Worm (Caenorhabditis elegans) whole organism, L4 larva: ENCODE results near the gene spin-3.

Experiments
- F26F4.8 ChIP-seq: fragments of 200-800 bp; sonication (Bioruptor generic); conservative IDR thresholded peaks from 2 replicates; pipeline ENCODE4 v1.3.6; 2022; ENCODE audit warnings: missing genetic modification characterization, missing compliant biosample characterization
- R02D3.7 ChIP-seq: fragments of 150-350 bp; sonication (generic microtip); optimal IDR thresholded peaks from 3 replicates; lab custom pipeline; 2014; ENCODE audit warnings: missing biosample characterization, missing genetic modification characterization
- T20F7.1 ChIP-seq: fragments of 200-800 bp; sonication (Bioruptor generic); optimal IDR thresholded peaks from 2 replicates; lab custom pipeline; 2018; ENCODE audit warnings: mild to moderate bottlenecking, missing genetic modification characterization, missing compliant biosample characterization
- T26A8.4 ChIP-seq: fragments of 200-800 bp; sonication (Bioruptor generic); IDR thresholded peaks from 2 replicates; pipeline ENCODE4 v1.3.6; 2022; ENCODE audit warnings: missing genetic modification characterization, missing compliant biosample characterization
- ZK337.2 ChIP-seq: fragments of 200-800 bp; sonication (Bioruptor generic); IDR thresholded peaks from 2 replicates; pipeline ENCODE4 v1.3.6; 2022; ENCODE audit warnings: missing genetic modification reagents, missing genetic modification characterization, missing compliant biosample characterization
- aha-1 ChIP-seq: fragments of 150-350 bp; peaks from one replicate; lab custom pipeline; 2014; ENCODE audit warnings: missing biosample characterization, missing genetic modification characterization
- ama-1 ChIP-seq: fragments of 150-350 bp; optimal IDR thresholded peaks from 2 replicates; lab custom pipeline; 2014; ENCODE audit warnings: inconsistent platforms, mixed read lengths
- ceh-20 ChIP-seq: fragments of 200-800 bp; sonication (Bioruptor generic); IDR thresholded peaks from 2 replicates; pipeline ENCODE4 v1.3.6; 2022; ENCODE audit warnings: missing genetic modification reagents, missing genetic modification characterization, missing compliant biosample characterization
- ceh-62 ChIP-seq: sonication (generic microtip); optimal IDR thresholded peaks from 2 replicates; lab custom pipeline; 2017; ENCODE audit warnings: missing biosample characterization, missing genetic modification characterization
- cey-2 ChIP-seq: sonication (generic microtip); optimal IDR thresholded peaks from 3 replicates; lab custom pipeline; 2017; ENCODE audit warnings: missing genetic modification characterization, mild to moderate bottlenecking, missing compliant biosample characterization, antibody characterized with exemption, borderline replicate concordance; ENCODE audit not compliant: insufficient read depth
- daf-12 ChIP-seq: fragments of 150-350 bp; optimal IDR thresholded peaks from 2 replicates; lab custom pipeline; 2014; ENCODE audit warnings: missing biosample characterization, missing genetic modification reagents, missing genetic modification characterization
- dmd-9 ChIP-seq: fragments of 200-800 bp; sonication (Bioruptor generic); IDR thresholded peaks from 2 replicates; pipeline ENCODE4 v1.3.6; 2022; ENCODE audit warnings: missing genetic modification reagents, missing genetic modification characterization, missing compliant biosample characterization
- egl-27 ChIP-seq: sonication (generic microtip); optimal IDR thresholded peaks from 3 replicates; lab custom pipeline; 2017; ENCODE audit warnings: missing biosample characterization, missing genetic modification reagents, missing genetic modification characterization
- fos-1 ChIP-seq: fragments of 150-350 bp; optimal IDR thresholded peaks from 2 replicates; lab custom pipeline; 2014; ENCODE audit warnings: missing biosample characterization, missing genetic modification characterization
- hif-1 ChIP-seq, 2 experiments: sonication (generic microtip); optimal IDR thresholded peaks; 2 replicates each; lab custom pipeline; 2016 to 2017; ENCODE audit warnings: missing compliant biosample characterization in 2 of 2, missing genetic modification characterization in 2 of 2, missing genetic modification reagents in 2 of 2, missing genotype in 2 of 2, mild to moderate bottlenecking in 1 of 2
- hlh-11 ChIP-seq: fragments of 200-800 bp; sonication (Bioruptor generic); optimal IDR thresholded peaks from 2 replicates; lab custom pipeline; 2018; ENCODE audit warnings: mild to moderate bottlenecking, missing genetic modification characterization, missing compliant biosample characterization
- hlh-30 ChIP-seq: sonication (generic microtip); optimal IDR thresholded peaks from 2 replicates; lab custom pipeline; 2017; ENCODE audit warnings: antibody characterized with exemption, mild to moderate bottlenecking, missing genetic modification characterization, missing compliant biosample characterization; ENCODE audit not compliant: insufficient read depth
- hmg-1.1 ChIP-seq: fragments of 200-800 bp; sonication (Bioruptor generic); IDR thresholded peaks from 2 replicates; pipeline ENCODE4 v1.3.6; 2022; ENCODE audit warnings: missing genetic modification reagents, missing genetic modification characterization, missing compliant biosample characterization
- lin-38 ChIP-seq: fragments of 200-800 bp; sonication (Bioruptor generic); IDR thresholded peaks from 2 replicates; pipeline ENCODE4 v1.3.6; 2022; ENCODE audit warnings: missing genetic modification reagents, missing genetic modification characterization, missing compliant biosample characterization
- lir-3 ChIP-seq: sonication (generic microtip); optimal IDR thresholded peaks from 2 replicates; lab custom pipeline; 2016; ENCODE audit warnings: mild to moderate bottlenecking, missing genetic modification characterization, missing compliant biosample characterization
- mes-2 ChIP-seq: sonication (generic microtip); optimal IDR thresholded peaks from 2 replicates; lab custom pipeline; 2016; ENCODE audit warnings: missing genotype, mild to moderate bottlenecking, missing genetic modification characterization, missing compliant biosample characterization; ENCODE audit not compliant: poor library complexity, severe bottlenecking
- mxl-2 ChIP-seq: fragments of 200-800 bp; sonication (Bioruptor generic); conservative IDR thresholded peaks from 2 replicates; pipeline ENCODE4 v1.3.6; 2022; ENCODE audit warnings: missing genetic modification reagents, missing genetic modification characterization, missing compliant biosample characterization
- nhr-10 ChIP-seq: fragments of 150-350 bp; optimal IDR thresholded peaks from 2 replicates; lab custom pipeline; 2014; ENCODE audit warnings: missing biosample characterization, missing genetic modification characterization
- nhr-11 ChIP-seq: fragments of 150-350 bp; optimal IDR thresholded peaks from 2 replicates; lab custom pipeline; 2014; ENCODE audit warnings: missing biosample characterization, missing genetic modification characterization
- nhr-237 ChIP-seq: sonication (generic microtip); optimal IDR thresholded peaks from 2 replicates; lab custom pipeline; 2017; ENCODE audit warnings: missing biosample characterization, missing genetic modification characterization
- nhr-28 ChIP-seq: fragments of 150-350 bp; optimal IDR thresholded peaks from 2 replicates; lab custom pipeline; 2014; ENCODE audit warnings: missing biosample characterization, missing genetic modification characterization
- nhr-41 ChIP-seq: fragments of 200-800 bp; sonication (Bioruptor generic); IDR thresholded peaks from 2 replicates; pipeline ENCODE4 v1.3.6; 2022; ENCODE audit warnings: missing genetic modification reagents, missing genetic modification characterization, missing compliant biosample characterization
- nhr-76 ChIP-seq: fragments of 150-350 bp; optimal IDR thresholded peaks from 2 replicates; lab custom pipeline; 2014; ENCODE audit warnings: missing biosample characterization, missing genetic modification characterization
- php-3 ChIP-seq: fragments of 200-800 bp; sonication (Bioruptor generic); IDR thresholded peaks from 2 replicates; pipeline ENCODE4 v1.3.6; 2022; ENCODE audit warnings: missing genetic modification reagents, missing genetic modification characterization, missing compliant biosample characterization
- pqm-1 ChIP-seq: sonication (generic microtip); optimal IDR thresholded peaks from 2 replicates; lab custom pipeline; 2017; ENCODE audit warnings: missing biosample characterization, missing genetic modification characterization
- rbr-2 ChIP-seq: sonication (generic microtip); optimal IDR thresholded peaks from 2 replicates; lab custom pipeline; 2016; ENCODE audit warnings: missing genotype, missing genetic modification characterization, missing compliant biosample characterization
- saeg-2 ChIP-seq: fragments of 200-800 bp; sonication (Bioruptor generic); IDR thresholded peaks from 2 replicates; pipeline ENCODE4 v1.3.6; 2022; ENCODE audit warnings: missing genetic modification reagents, missing genetic modification characterization, missing compliant biosample characterization
- set-16 ChIP-seq: fragments of 200-800 bp; sonication (Bioruptor generic); IDR thresholded peaks from 2 replicates; pipeline ENCODE4 v1.3.6; 2022; ENCODE audit warnings: missing genetic modification reagents, missing genetic modification characterization, missing compliant biosample characterization
- skn-1 ChIP-seq: fragments of 150-350 bp; optimal IDR thresholded peaks from 2 replicates; lab custom pipeline; 2014; ENCODE audit warnings: missing biosample characterization, missing genetic modification characterization
- snpc-1.2 ChIP-seq: fragments of 200-800 bp; sonication (Bioruptor generic); IDR thresholded peaks from 2 replicates; pipeline ENCODE4 v1.3.6; 2022; ENCODE audit warnings: missing genetic modification reagents, missing genetic modification characterization, missing compliant biosample characterization
- tra-1 ChIP-seq: fragments of 200-800 bp; sonication (Bioruptor generic); IDR thresholded peaks from 2 replicates; pipeline ENCODE4 v1.3.6; 2022; ENCODE audit warnings: missing genetic modification reagents, missing genetic modification characterization, missing compliant biosample characterization
- unc-39 ChIP-seq: sonication (generic microtip); optimal IDR thresholded peaks from 2 replicates; lab custom pipeline; 2017; ENCODE audit warnings: missing biosample characterization, missing genetic modification characterization
- vab-7 ChIP-seq: fragments of 200-800 bp; sonication (Bioruptor generic); IDR thresholded peaks from 2 replicates; pipeline ENCODE4 v1.3.6; 2022; ENCODE audit warnings: missing genetic modification reagents, missing genetic modification characterization, missing compliant biosample characterization
- zfp-3 ChIP-seq: fragments of 200-800 bp; sonication (Bioruptor generic); conservative IDR thresholded peaks from 2 replicates; pipeline ENCODE4 v1.3.6; 2022; ENCODE audit warnings: missing genetic modification reagents, missing genetic modification characterization, missing compliant biosample characterization
- zip-11 ChIP-seq: fragments of 200-800 bp; sonication (Bioruptor generic); IDR thresholded peaks from 2 replicates; pipeline ENCODE4 v1.3.6; 2022; ENCODE audit warnings: missing genetic modification characterization, missing compliant biosample characterization
- ztf-11 ChIP-seq: fragments of 150-350 bp; optimal IDR thresholded peaks from 2 replicates; lab custom pipeline; 2014; ENCODE audit warnings: missing biosample characterization, missing genetic modification characterization

spin-3 gene

ce11 chrX:13169133-13169532 lies 39.1 kb downstream of the spin-3 start (continued):
- TF ChIP-seq aha-1 (tag; lab: Kevin White, UChicago) (no peak), vab-7 (no peak), nhr-11 (tag; lab: Kevin White, UChicago) (peak; percentile 53), ceh-62 (no peak), daf-12 (tag; lab: Kevin White, UChicago) (no peak), snpc-1.2 (no peak), nhr-76 (no peak), rbr-2 (tag; lab: Kevin White, UChicago) (no peak), ama-1 (lab: Kevin White, UChicago) (no peak), T26A8.4 (GFP tag; lab: Robert Waterston, UW) (no peak), hlh-11 (tag; lab: Kevin White, UChicago) (peak; percentile 63), ztf-11 (tag; lab: Kevin White, UChicago) (no peak), T20F7.1 (GFP tag; lab: Kevin White, UChicago) (no peak), egl-27 (tag; lab: Kevin White, UChicago) (no peak), pqm-1 (no peak), tra-1 (GFP tag; lab: Robert Waterston, UW) (no peak), mes-2 (tag; lab: Kevin White, UChicago) (no peak), hmg-1.1 (GFP tag; lab: Robert Waterston, UW) (no peak), R02D3.7 (tag; lab: Kevin White, UChicago) (no peak), nhr-237 (tag; lab: Kevin White, UChicago) (no peak), mxl-2 (GFP tag; lab: Robert Waterston, UW) (no peak), php-3 (GFP tag; lab: Robert Waterston, UW) (no peak), nhr-41 (GFP tag; lab: Robert Waterston, UW) (no peak), dmd-9 (no peak), ZK337.2 (GFP tag; lab: Robert Waterston, UW) (no peak), zip-11 (GFP tag; lab: Robert Waterston, UW) (no peak), F26F4.8 (no peak), ceh-20 (GFP tag; lab: Robert Waterston, UW) (no peak), nhr-28 (tag; lab: Kevin White, UChicago) (peak; percentile 26), unc-39 (tag; lab: Kevin White, UChicago) (no peak)

ce11 chrX:13169975-13170374 lies 39.9 kb downstream of the spin-3 start, which contains the start of gene mob-2:
Gene mob-2, minus strand, starts transcription at chrX:13170075.
- TF ChIP-seq aha-1 (tag; lab: Kevin White, UChicago) (peak; percentile 86), saeg-2 (GFP tag; lab: Robert Waterston, UW) (no peak), hlh-30 (tag; lab: Kevin White, UChicago) (peak; percentile 41)

ce11 chrX:13170804-13171203 lies 40.8 kb downstream of the spin-3 start:
- TF ChIP-seq hif-1 (tag; optimal IDR thresholded peaks at IDR 0.05; lab: Kevin White, UChicago) (no peak), T20F7.1 (GFP tag; lab: Kevin White, UChicago) (no peak), lin-38 (no peak), zfp-3 (GFP tag; lab: Robert Waterston, UW) (no peak), set-16 (GFP tag; lab: Robert Waterston, UW) (no peak), nhr-10 (no peak), cey-2 (tag; lab: Kevin White, UChicago) (no peak), lir-3 (tag; lab: Kevin White, UChicago) (no peak), skn-1 (tag; lab: Kevin White, UChicago) (no peak), tra-1 (GFP tag; lab: Robert Waterston, UW) (no peak), fos-1 (no peak)
